Worm (Caenorhabditis elegans) whole organism, mixed stage, embryonic: ENCODE measurements around the gene ZK287.9.

ENCODE experiments used
- M03D4.4 ChIP-seq: sonication (generic microtip); optimal IDR thresholded peaks from 2 replicates; lab custom pipeline; 2017; ENCODE audit warnings: mild to moderate bottlenecking, missing genetic modification characterization, missing compliant biosample characterization
- bed-3 ChIP-seq: fragments of 200-800 bp; sonication (Bioruptor generic); optimal IDR thresholded peaks from 3 replicates; lab custom pipeline; 2018; ENCODE audit warnings: mild to moderate bottlenecking, missing genetic modification characterization, moderate library complexity, missing compliant biosample characterization
- blmp-1 ChIP-seq: fragments of 150-350 bp; optimal IDR thresholded peaks from 2 replicates; lab custom pipeline; 2014; ENCODE audit warnings: missing biosample characterization, missing genetic modification characterization
- ceh-39 ChIP-seq: fragments of 150-350 bp; optimal IDR thresholded peaks from 2 replicates; lab custom pipeline; 2014; ENCODE audit warnings: missing biosample characterization, missing genetic modification characterization
- ceh-43 ChIP-seq: fragments of 200-800 bp; sonication (Bioruptor generic); optimal IDR thresholded peaks from 2 replicates; lab custom pipeline; 2018; ENCODE audit warnings: mild to moderate bottlenecking, missing genetic modification characterization, moderate library complexity, missing compliant biosample characterization
- ceh-83 ChIP-seq: fragments of 200-800 bp; sonication (Bioruptor generic); optimal IDR thresholded peaks from 2 replicates; lab custom pipeline; 2018; ENCODE audit warnings: mild to moderate bottlenecking, missing genetic modification characterization, missing compliant biosample characterization
- cnd-1 ChIP-seq: fragments of 200-800 bp; sonication (Bioruptor generic); optimal IDR thresholded peaks from 2 replicates; lab custom pipeline; 2018; ENCODE audit warnings: mild to moderate bottlenecking, missing genetic modification characterization, missing compliant biosample characterization
- elt-1 ChIP-seq: sonication (generic microtip); optimal IDR thresholded peaks from 2 replicates; lab custom pipeline; 2017; ENCODE audit warnings: missing genetic modification characterization, mild to moderate bottlenecking, missing compliant biosample characterization, antibody characterized with exemption, moderate library complexity, borderline replicate concordance; ENCODE audit not compliant: insufficient read depth
- elt-3 ChIP-seq: fragments of 150-350 bp; optimal IDR thresholded peaks from 2 replicates; lab custom pipeline; 2014; ENCODE audit warnings: missing biosample characterization, missing genetic modification characterization
- flh-1 ChIP-seq: fragments of 200-800 bp; sonication (Bioruptor generic); optimal IDR thresholded peaks from 2 replicates; lab custom pipeline; 2018; ENCODE audit warnings: mild to moderate bottlenecking, missing genetic modification characterization, moderate library complexity, missing compliant biosample characterization
- ham-2 ChIP-seq: fragments of 200-800 bp; sonication (Bioruptor generic); optimal IDR thresholded peaks from 2 replicates; lab custom pipeline; 2018; ENCODE audit warnings: mild to moderate bottlenecking, missing genetic modification characterization, missing compliant biosample characterization
- lin-13 ChIP-seq: fragments of 150-350 bp; optimal IDR thresholded peaks from 2 replicates; lab custom pipeline; 2014; ENCODE audit warnings: missing biosample characterization, missing genetic modification characterization
- lin-32 ChIP-seq: fragments of 200-800 bp; sonication (Bioruptor generic); optimal IDR thresholded peaks from 2 replicates; lab custom pipeline; 2018; ENCODE audit warnings: mild to moderate bottlenecking, missing genetic modification characterization, missing compliant biosample characterization
- lsy-2 ChIP-seq: fragments of 150-350 bp; optimal IDR thresholded peaks from 2 replicates; lab custom pipeline; 2014; ENCODE audit warnings: missing biosample characterization, missing genetic modification characterization
- mab-5 ChIP-seq: fragments of 150-350 bp; optimal IDR thresholded peaks from 2 replicates; lab custom pipeline; 2014; ENCODE audit warnings: missing biosample characterization, missing genetic modification characterization
- mep-1 ChIP-seq: fragments of 150-350 bp; optimal IDR thresholded peaks from 2 replicates; lab custom pipeline; 2017; ENCODE audit warnings: missing biosample characterization, missing genetic modification reagents, missing genetic modification characterization, inconsistent platforms
- mls-2 ChIP-seq: sonication (generic microtip); optimal IDR thresholded peaks from 2 replicates; lab custom pipeline; 2016; ENCODE audit warnings: mild to moderate bottlenecking, missing genetic modification characterization, moderate library complexity, missing compliant biosample characterization
- nhr-12 ChIP-seq: fragments of 150-350 bp; optimal IDR thresholded peaks from 2 replicates; lab custom pipeline; 2014; ENCODE audit warnings: missing biosample characterization, missing genetic modification characterization
- nhr-2 ChIP-seq: fragments of 150-350 bp; optimal IDR thresholded peaks from 2 replicates; lab custom pipeline; 2014; ENCODE audit warnings: missing biosample characterization, missing genetic modification characterization
- nhr-237 ChIP-seq: fragments of 150-350 bp; optimal IDR thresholded peaks from 2 replicates; lab custom pipeline; 2014; ENCODE audit warnings: missing biosample characterization, missing genetic modification characterization
- nhr-76 ChIP-seq: sonication (generic microtip); optimal IDR thresholded peaks from 2 replicates; lab custom pipeline; 2017; ENCODE audit warnings: missing biosample characterization, missing genetic modification characterization
- pha-4 ChIP-seq: fragments of 150-350 bp; optimal IDR thresholded peaks from 2 replicates; lab custom pipeline; 2018; ENCODE audit warnings: missing biosample characterization, missing genetic modification reagents, missing genetic modification characterization
- sem-2 ChIP-seq: fragments of 200-800 bp; sonication (Bioruptor generic); optimal IDR thresholded peaks from 2 replicates; lab custom pipeline; 2018; ENCODE audit warnings: mild to moderate bottlenecking, missing genetic modification characterization, missing compliant biosample characterization
- snpc-4 ChIP-seq: fragments of 150-350 bp; optimal IDR thresholded peaks from 2 replicates; lab custom pipeline; 2014; ENCODE audit warnings: missing biosample characterization, missing genetic modification characterization
- sptf-1 ChIP-seq: sonication (generic microtip); optimal IDR thresholded peaks from 2 replicates; lab custom pipeline; 2017; ENCODE audit warnings: mild to moderate bottlenecking, missing genetic modification characterization, moderate library complexity, missing compliant biosample characterization
- unc-120 ChIP-seq: sonication (generic microtip); optimal IDR thresholded peaks from 2 replicates; lab custom pipeline; 2017; ENCODE audit warnings: missing genetic modification characterization, missing compliant biosample characterization; ENCODE audit not compliant: poor library complexity, severe bottlenecking
- unc-39 ChIP-seq: fragments of 150-350 bp; optimal IDR thresholded peaks from 2 replicates; lab custom pipeline; 2014; ENCODE audit warnings: missing biosample characterization, missing genetic modification characterization
- unc-62 ChIP-seq: fragments of 150-350 bp; optimal IDR thresholded peaks from 2 replicates; lab custom pipeline; 2014; ENCODE audit warnings: missing biosample characterization, missing genetic modification reagents, missing genetic modification characterization
- zip-8 ChIP-seq: fragments of 150-350 bp; optimal IDR thresholded peaks from 2 replicates; lab custom pipeline; 2014; ENCODE audit warnings: missing biosample characterization, missing genetic modification characterization
- ztf-11 ChIP-seq: fragments of 150-350 bp; optimal IDR thresholded peaks from 2 replicates; lab custom pipeline; 2014; ENCODE audit warnings: missing biosample characterization, missing genetic modification characterization

ZK287.9 gene

DNA sequence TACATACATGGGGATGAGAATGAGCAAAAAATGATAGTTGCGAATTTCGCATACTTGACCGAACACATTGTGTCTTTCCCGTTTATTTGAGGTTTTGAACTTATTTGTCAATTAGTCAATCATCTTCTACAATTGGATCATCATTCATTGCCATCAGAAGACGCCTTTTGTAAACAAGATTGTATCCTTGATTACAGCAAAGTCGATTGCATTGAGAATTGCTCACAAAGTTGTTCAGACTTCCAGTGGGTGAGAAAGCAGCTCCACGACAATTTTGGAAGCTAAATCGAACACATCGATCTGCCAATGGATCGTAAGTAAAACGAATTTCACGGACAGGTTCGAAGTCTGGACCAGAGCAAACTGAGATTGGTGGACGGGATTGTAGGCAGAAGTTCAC lies 1.1 kb downstream of the ZK287.9 start:
- TF ChIP-seq lin-32 (GFP tag; lab: Kevin White, UChicago) = no peak
- TF ChIP-seq elt-3 (tag; lab: Kevin White, UChicago) = no peak
- no peak for TF ChIP-seq unc-120 (tag; lab: Kevin White, UChicago)
- no peak for TF ChIP-seq nhr-237 (tag; lab: Kevin White, UChicago)
- TF ChIP-seq mls-2 (tag; lab: Kevin White, UChicago) = no peak
- TF ChIP-seq mab-5 (tag; lab: Kevin White, UChicago) = no peak
- no peak for TF ChIP-seq snpc-4
- TF ChIP-seq nhr-76 (tag; lab: Kevin White, UChicago) = no peak

DNA sequence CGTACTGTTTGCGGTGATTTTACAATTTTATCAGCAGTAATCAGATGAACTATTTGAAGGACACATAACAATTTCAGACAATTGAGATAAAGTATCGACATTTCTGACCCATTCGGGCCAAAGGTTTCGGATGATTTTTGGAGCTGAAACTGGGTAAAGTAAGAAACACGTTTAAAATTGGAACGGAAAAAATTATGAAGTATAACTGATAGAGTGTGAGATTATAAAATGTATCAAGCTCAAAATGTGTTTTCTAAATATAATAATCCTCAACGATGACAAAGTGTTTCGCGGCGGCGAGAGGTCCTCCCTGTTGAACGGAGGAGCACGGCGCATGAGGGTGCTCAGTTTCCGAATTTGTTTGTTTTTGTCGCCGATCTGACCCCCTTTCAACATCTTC lies 6.4 kb downstream of the ZK287.9 start, which contains the start of gene ZK287.4:
Gene ZK287.4 (minus strand): TSS at position 101 of the 400 bp plus-strand sequence.
- TF ChIP-seq ham-2 (GFP tag; lab: Kevin White, UChicago) (no peak), flh-1 (GFP tag; lab: Kevin White, UChicago) (no peak), cnd-1 (tag; lab: Kevin White, UChicago) (no peak), M03D4.4 (tag; lab: Kevin White, UChicago) (no peak), blmp-1 (tag; lab: Kevin White, UChicago) (no peak), ztf-11 (no peak), snpc-4 (no peak), pha-4 (tag; lab: Kevin White, UChicago) (no peak)

DNA sequence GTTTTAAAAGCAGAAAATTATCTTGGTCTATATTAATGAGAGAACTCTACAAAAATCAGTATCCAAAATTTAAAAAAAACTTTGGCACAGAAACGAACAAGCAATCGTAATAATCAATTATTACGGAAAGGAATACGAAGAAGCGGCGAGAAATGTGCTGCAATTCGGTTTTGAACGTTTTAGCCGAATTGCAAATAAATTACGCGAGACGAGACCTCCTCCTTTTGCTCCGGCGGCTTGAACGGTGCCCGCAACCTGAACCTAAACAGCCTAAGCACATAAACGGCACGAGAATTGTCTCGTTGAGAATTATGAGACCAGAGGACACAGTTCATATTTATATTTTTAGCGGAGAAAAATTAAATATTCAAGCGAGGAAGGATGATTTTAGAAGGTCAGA lies 10.2 kb downstream of the ZK287.9 start:
- no peak for TF ChIP-seq bed-3 (GFP tag; lab: Kevin White, UChicago)
- TF ChIP-seq nhr-2 (tag; lab: Kevin White, UChicago) = no peak
- no peak for TF ChIP-seq sem-2 (GFP tag; lab: Kevin White, UChicago)
- TF ChIP-seq nhr-237 (tag; lab: Kevin White, UChicago) = no peak
- no peak for TF ChIP-seq lin-32 (GFP tag; lab: Kevin White, UChicago)
- TF ChIP-seq ceh-43 (GFP tag; lab: Kevin White, UChicago) = no peak
- TF ChIP-seq sptf-1 (tag; lab: Kevin White, UChicago) = no peak
- no peak for TF ChIP-seq ceh-83 (GFP tag; lab: Kevin White, UChicago)
- no peak for TF ChIP-seq lin-13 (tag; lab: Kevin White, UChicago)
- no peak for TF ChIP-seq blmp-1 (tag; lab: Kevin White, UChicago)
- TF ChIP-seq unc-39 (tag; lab: Kevin White, UChicago) = no peak
- no peak for TF ChIP-seq pha-4 (tag; lab: Kevin White, UChicago)
- no peak for TF ChIP-seq unc-62 (GFP tag; lab: Kevin White, UChicago)
- no peak for TF ChIP-seq mep-1 (tag; lab: Kevin White, UChicago)

DNA sequence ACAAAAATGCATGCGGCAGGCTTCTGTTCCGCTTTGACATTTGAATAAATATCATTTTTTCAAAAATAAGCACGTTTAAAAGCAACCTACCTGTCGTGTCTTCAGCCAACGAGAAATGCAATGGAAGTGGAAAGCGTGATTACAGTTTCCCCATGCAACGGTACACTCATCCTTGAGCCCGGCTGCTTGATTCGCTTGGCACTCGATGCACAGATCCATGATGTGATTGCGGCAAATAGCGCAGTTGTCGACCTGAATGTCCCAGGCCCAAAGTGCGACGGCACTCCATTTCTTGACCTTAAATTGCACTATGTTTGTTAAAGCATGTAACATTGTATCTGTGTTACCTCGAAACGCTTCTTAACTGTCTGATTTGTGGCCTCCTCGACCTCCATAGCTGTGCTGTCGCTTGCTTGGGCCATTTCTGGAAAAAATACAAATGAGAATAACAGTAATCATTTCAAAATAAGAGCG lies 11.0 kb downstream of the ZK287.9 start, which contains the start of gene rbx-1:
Gene rbx-1 (minus strand): TSS at position 424 of the 474 bp plus-strand sequence.
- TF ChIP-seq ceh-83 (GFP tag; lab: Kevin White, UChicago) = no peak
- no peak for TF ChIP-seq elt-3 (tag; lab: Kevin White, UChicago)
- TF ChIP-seq zip-8 (tag; lab: Kevin White, UChicago) = no peak
- no peak for TF ChIP-seq elt-1 (tag; lab: Kevin White, UChicago)
- no peak for TF ChIP-seq unc-62 (GFP tag; lab: Kevin White, UChicago)
- TF ChIP-seq ztf-11 = no peak
- TF ChIP-seq mab-5 (tag; lab: Kevin White, UChicago) = no peak
- no peak for TF ChIP-seq flh-1 (GFP tag; lab: Kevin White, UChicago)
- TF ChIP-seq nhr-12 (tag; lab: Kevin White, UChicago) = no peak
- TF ChIP-seq lsy-2 (tag; lab: Kevin White, UChicago) = no peak
- TF ChIP-seq mls-2 (tag; lab: Kevin White, UChicago) = no peak

DNA sequence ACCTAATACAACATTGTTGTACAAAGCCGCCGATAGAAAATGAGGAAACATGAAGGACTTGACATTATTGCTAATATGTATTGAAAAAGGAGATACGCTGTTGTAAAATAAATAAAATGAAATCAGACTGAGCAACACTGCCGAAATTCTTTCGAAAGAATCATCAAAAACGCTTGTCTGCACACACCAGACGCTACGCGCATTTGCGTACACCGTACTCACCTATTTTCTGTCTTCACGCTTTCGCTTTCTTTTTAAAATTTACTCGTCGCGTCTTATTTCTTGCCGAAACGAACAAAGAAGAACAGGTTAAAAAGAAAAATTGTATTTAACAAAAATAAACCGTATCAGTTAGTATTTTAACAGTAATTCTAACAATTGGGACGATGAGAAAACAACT lies 11.6 kb downstream of the ZK287.9 start:
- TF ChIP-seq zip-8 (tag; lab: Kevin White, UChicago) (no peak), snpc-4 (no peak), cnd-1 (tag; lab: Kevin White, UChicago) (no peak), sem-2 (GFP tag; lab: Kevin White, UChicago) (no peak), ham-2 (GFP tag; lab: Kevin White, UChicago) (no peak), lsy-2 (tag; lab: Kevin White, UChicago) (peak; percentile 90), ztf-11 (no peak), mab-5 (tag; lab: Kevin White, UChicago) (no peak), nhr-237 (tag; lab: Kevin White, UChicago) (no peak), pha-4 (tag; lab: Kevin White, UChicago) (no peak), mep-1 (tag; lab: Kevin White, UChicago) (peak; percentile 37), ceh-39 (tag; lab: Kevin White, UChicago) (no peak), nhr-2 (tag; lab: Kevin White, UChicago) (no peak), sptf-1 (tag; lab: Kevin White, UChicago) (no peak), ceh-83 (GFP tag; lab: Kevin White, UChicago) (no peak), blmp-1 (tag; lab: Kevin White, UChicago) (peak; percentile 85), ceh-43 (GFP tag; lab: Kevin White, UChicago) (no peak)
